Worm (Caenorhabditis elegans) whole organism, L4 larva: ENCODE results near the gene srbc-78.

Experiments used
- D1046.2 ChIP-seq: fragments of 200-800 bp; sonication (Bioruptor generic); IDR thresholded peaks from 2 replicates; pipeline ENCODE4 v1.3.6; 2022; ENCODE audit warnings: missing genetic modification characterization, missing compliant biosample characterization
- F10B5.3 ChIP-seq: sonication (generic microtip); optimal IDR thresholded peaks from 2 replicates; lab custom pipeline; 2016; ENCODE audit warnings: mild to moderate bottlenecking, missing genetic modification characterization, missing compliant biosample characterization
- F26F4.8 ChIP-seq: fragments of 200-800 bp; sonication (Bioruptor generic); conservative IDR thresholded peaks from 2 replicates; pipeline ENCODE4 v1.3.6; 2022; ENCODE audit warnings: missing genetic modification characterization, missing compliant biosample characterization
- R02D3.7 ChIP-seq: fragments of 150-350 bp; sonication (generic microtip); optimal IDR thresholded peaks from 3 replicates; lab custom pipeline; 2014; ENCODE audit warnings: missing biosample characterization, missing genetic modification characterization
- T26A8.4 ChIP-seq: fragments of 200-800 bp; sonication (Bioruptor generic); IDR thresholded peaks from 2 replicates; pipeline ENCODE4 v1.3.6; 2022; ENCODE audit warnings: missing genetic modification characterization, missing compliant biosample characterization
- Y105C5A.15 ChIP-seq: fragments of 200-800 bp; sonication (Bioruptor generic); IDR thresholded peaks from 2 replicates; pipeline ENCODE4 v1.3.6; 2022; ENCODE audit warnings: missing genetic modification characterization, missing compliant biosample characterization
- Y75B8A.6 ChIP-seq: fragments of 200-800 bp; sonication (Bioruptor generic); IDR thresholded peaks from 2 replicates; pipeline ENCODE4 v1.3.6; 2022; ENCODE audit warnings: missing genetic modification reagents, missing genetic modification characterization, missing compliant biosample characterization
- ZK337.2 ChIP-seq: fragments of 200-800 bp; sonication (Bioruptor generic); IDR thresholded peaks from 2 replicates; pipeline ENCODE4 v1.3.6; 2022; ENCODE audit warnings: missing genetic modification reagents, missing genetic modification characterization, missing compliant biosample characterization
- ZK546.5 ChIP-seq, 2 experiments: sonication (generic microtip); optimal IDR thresholded peaks; 2 replicates each; lab custom pipeline; 2017; ENCODE audit warnings: missing biosample characterization in 2 of 2, missing genetic modification characterization in 2 of 2
- aha-1 ChIP-seq: fragments of 150-350 bp; peaks from one replicate; lab custom pipeline; 2014; ENCODE audit warnings: missing biosample characterization, missing genetic modification characterization
- aly-2 ChIP-seq: sonication (generic microtip); optimal IDR thresholded peaks from 2 replicates; lab custom pipeline; 2018; ENCODE audit warnings: missing biosample characterization, missing genetic modification characterization
- arid-1 ChIP-seq: fragments of 200-800 bp; sonication (Bioruptor generic); conservative IDR thresholded peaks from 2 replicates; pipeline ENCODE4 v1.3.6; 2022; ENCODE audit warnings: missing genetic modification reagents, missing genetic modification characterization, missing compliant biosample characterization
- ceh-28 ChIP-seq: fragments of 150-350 bp; optimal IDR thresholded peaks from 2 replicates; lab custom pipeline; 2014; ENCODE audit warnings: missing biosample characterization, missing genetic modification reagents, missing genetic modification characterization
- ceh-32 ChIP-seq: sonication (generic microtip); optimal IDR thresholded peaks from 2 replicates; lab custom pipeline; 2016; ENCODE audit warnings: mild to moderate bottlenecking, missing genetic modification characterization, missing compliant biosample characterization; ENCODE audit not compliant: poor library complexity
- ceh-44 ChIP-seq: fragments of 200-800 bp; sonication (Bioruptor generic); IDR thresholded peaks from 2 replicates; pipeline ENCODE4 v1.3.6; 2022; ENCODE audit warnings: missing genetic modification reagents, missing genetic modification characterization, missing compliant biosample characterization
- ceh-82 ChIP-seq: sonication (generic microtip); optimal IDR thresholded peaks from 2 replicates; lab custom pipeline; 2017; ENCODE audit warnings: missing biosample characterization, missing genetic modification characterization
- ces-1 ChIP-seq: fragments of 150-350 bp; sonication (generic microtip); optimal IDR thresholded peaks from 4 replicates; lab custom pipeline; 2014; ENCODE audit warnings: missing biosample characterization, missing genetic modification reagents, missing genetic modification characterization
- cey-2 ChIP-seq: sonication (generic microtip); optimal IDR thresholded peaks from 3 replicates; lab custom pipeline; 2017; ENCODE audit warnings: missing genetic modification characterization, mild to moderate bottlenecking, missing compliant biosample characterization, antibody characterized with exemption, borderline replicate concordance; ENCODE audit not compliant: insufficient read depth
- ctbp-1 ChIP-seq: fragments of 200-800 bp; sonication (Bioruptor generic); IDR thresholded peaks from 2 replicates; pipeline ENCODE4 v1.3.6; 2022; ENCODE audit warnings: missing genetic modification reagents, missing genetic modification characterization, missing compliant biosample characterization
- dmd-8 ChIP-seq: fragments of 200-800 bp; sonication (Bioruptor generic); IDR thresholded peaks from 2 replicates; pipeline ENCODE4 v1.3.6; 2022; ENCODE audit warnings: missing genetic modification characterization, missing compliant biosample characterization
- dmd-9 ChIP-seq: fragments of 200-800 bp; sonication (Bioruptor generic); IDR thresholded peaks from 2 replicates; pipeline ENCODE4 v1.3.6; 2022; ENCODE audit warnings: missing genetic modification reagents, missing genetic modification characterization, missing compliant biosample characterization
- dpl-1 ChIP-seq: fragments of 150-350 bp; optimal IDR thresholded peaks from 2 replicates; lab custom pipeline; 2014; ENCODE audit warnings: missing biosample characterization, missing genetic modification reagents, missing genetic modification characterization
- hif-1 ChIP-seq, 2 experiments: sonication (generic microtip); optimal IDR thresholded peaks; 2 replicates each; lab custom pipeline; 2016 to 2017; ENCODE audit warnings: missing compliant biosample characterization in 2 of 2, missing genetic modification characterization in 2 of 2, missing genetic modification reagents in 2 of 2, missing genotype in 2 of 2, mild to moderate bottlenecking in 1 of 2
- hlh-11 ChIP-seq: fragments of 200-800 bp; sonication (Bioruptor generic); optimal IDR thresholded peaks from 2 replicates; lab custom pipeline; 2018; ENCODE audit warnings: mild to moderate bottlenecking, missing genetic modification characterization, missing compliant biosample characterization
- hlh-30 ChIP-seq: sonication (generic microtip); optimal IDR thresholded peaks from 2 replicates; lab custom pipeline; 2017; ENCODE audit warnings: antibody characterized with exemption, mild to moderate bottlenecking, missing genetic modification characterization, missing compliant biosample characterization; ENCODE audit not compliant: insufficient read depth
- jun-1 ChIP-seq: fragments of 150-350 bp; optimal IDR thresholded peaks from 2 replicates; lab custom pipeline; 2014; ENCODE audit warnings: missing biosample characterization, missing genetic modification reagents, missing genetic modification characterization
- lin-1 ChIP-seq: fragments of 200-800 bp; sonication (Bioruptor generic); IDR thresholded peaks from 2 replicates; pipeline ENCODE4 v1.3.6; 2022; ENCODE audit warnings: missing genetic modification reagents, missing genetic modification characterization, missing compliant biosample characterization
- lin-13 ChIP-seq: fragments of 150-350 bp; optimal IDR thresholded peaks from 2 replicates; lab custom pipeline; 2014; ENCODE audit warnings: missing biosample characterization, missing genetic modification reagents, missing genetic modification characterization
- lin-29 ChIP-seq: fragments of 200-800 bp; sonication (Bioruptor generic); IDR thresholded peaks from 2 replicates; pipeline ENCODE4 v1.3.6; 2022; ENCODE audit warnings: missing genetic modification reagents, missing genetic modification characterization, missing compliant biosample characterization
- lin-38 ChIP-seq: fragments of 200-800 bp; sonication (Bioruptor generic); IDR thresholded peaks from 2 replicates; pipeline ENCODE4 v1.3.6; 2022; ENCODE audit warnings: missing genetic modification reagents, missing genetic modification characterization, missing compliant biosample characterization
- lir-3 ChIP-seq: sonication (generic microtip); optimal IDR thresholded peaks from 2 replicates; lab custom pipeline; 2016; ENCODE audit warnings: mild to moderate bottlenecking, missing genetic modification characterization, missing compliant biosample characterization
- lsy-2 ChIP-seq, 2 experiments: fragments of 150-350 bp in 1 of 2; sonication (generic microtip) in 1 of 2; optimal IDR thresholded peaks; 2 replicates each; lab custom pipeline; 2014 to 2017; ENCODE audit warnings: missing biosample characterization in 2 of 2, missing genetic modification characterization in 2 of 2
- madf-5 ChIP-seq, 2 experiments: fragments of 200-800 bp; sonication (Bioruptor generic); IDR thresholded peaks; 2 replicates each; pipeline ENCODE4 v1.3.6; 2022; ENCODE audit warnings: missing compliant biosample characterization in 2 of 2, missing genetic modification characterization in 2 of 2
- mes-2 ChIP-seq: sonication (generic microtip); optimal IDR thresholded peaks from 2 replicates; lab custom pipeline; 2016; ENCODE audit warnings: missing genotype, mild to moderate bottlenecking, missing genetic modification characterization, missing compliant biosample characterization; ENCODE audit not compliant: poor library complexity, severe bottlenecking
- mxl-2 ChIP-seq: fragments of 200-800 bp; sonication (Bioruptor generic); conservative IDR thresholded peaks from 2 replicates; pipeline ENCODE4 v1.3.6; 2022; ENCODE audit warnings: missing genetic modification reagents, missing genetic modification characterization, missing compliant biosample characterization
- nhr-111 ChIP-seq: fragments of 200-800 bp; sonication (Bioruptor generic); optimal IDR thresholded peaks from 2 replicates; lab custom pipeline; 2018; ENCODE audit warnings: mild to moderate bottlenecking, missing genetic modification characterization, missing compliant biosample characterization
- nhr-25 ChIP-seq: sonication (generic microtip); optimal IDR thresholded peaks from 2 replicates; lab custom pipeline; 2017; ENCODE audit warnings: missing genetic modification characterization, mild to moderate bottlenecking, missing compliant biosample characterization, antibody characterized with exemption, moderate library complexity, borderline replicate concordance; ENCODE audit not compliant: insufficient read depth
- nhr-42 ChIP-seq: fragments of 200-800 bp; sonication (Bioruptor generic); IDR thresholded peaks from 2 replicates; pipeline ENCODE4 v1.3.6; 2022; ENCODE audit warnings: missing genetic modification characterization, missing compliant biosample characterization
- nhr-48 ChIP-seq: sonication (generic microtip); optimal IDR thresholded peaks from 2 replicates; lab custom pipeline; 2016; ENCODE audit warnings: mild to moderate bottlenecking, missing genetic modification characterization, missing compliant biosample characterization
- nhr-6 ChIP-seq: fragments of 150-350 bp; optimal IDR thresholded peaks from 2 replicates; lab custom pipeline; 2014; ENCODE audit warnings: missing biosample characterization, missing genetic modification characterization
- nhr-76 ChIP-seq: fragments of 150-350 bp; optimal IDR thresholded peaks from 2 replicates; lab custom pipeline; 2014; ENCODE audit warnings: missing biosample characterization, missing genetic modification characterization
- php-3 ChIP-seq: fragments of 200-800 bp; sonication (Bioruptor generic); IDR thresholded peaks from 2 replicates; pipeline ENCODE4 v1.3.6; 2022; ENCODE audit warnings: missing genetic modification reagents, missing genetic modification characterization, missing compliant biosample characterization
- saeg-2 ChIP-seq: fragments of 200-800 bp; sonication (Bioruptor generic); IDR thresholded peaks from 2 replicates; pipeline ENCODE4 v1.3.6; 2022; ENCODE audit warnings: missing genetic modification reagents, missing genetic modification characterization, missing compliant biosample characterization
- sdz-12 ChIP-seq: fragments of 200-800 bp; sonication (Bioruptor generic); optimal IDR thresholded peaks from 2 replicates; lab custom pipeline; 2018; ENCODE audit warnings: mild to moderate bottlenecking, missing genetic modification characterization, missing compliant biosample characterization
- tag-97 ChIP-seq: fragments of 200-800 bp; sonication (Bioruptor generic); IDR thresholded peaks from 2 replicates; pipeline ENCODE4 v1.3.6; 2022; ENCODE audit warnings: missing genetic modification characterization, missing compliant biosample characterization
- unc-130 ChIP-seq: sonication (generic microtip); optimal IDR thresholded peaks from 2 replicates; lab custom pipeline; 2016; ENCODE audit warnings: missing genetic modification reagents, missing genetic modification characterization, missing compliant biosample characterization
- unc-39 ChIP-seq: sonication (generic microtip); optimal IDR thresholded peaks from 2 replicates; lab custom pipeline; 2017; ENCODE audit warnings: missing biosample characterization, missing genetic modification characterization
- unc-62 ChIP-seq, 3 experiments: fragments of 150-350 bp in 1 of 3; sonication (generic microtip); optimal IDR thresholded peaks in 2 of 3; peaks in 1 of 3; 1 replicate in 1 of 3; 2 replicates in 2 of 3; lab custom pipeline; 2014 to 2017; ENCODE audit warnings: missing biosample characterization in 3 of 3, missing genetic modification characterization in 3 of 3, missing genetic modification reagents in 3 of 3, missing genotype in 1 of 3
- zfp-3 ChIP-seq: fragments of 200-800 bp; sonication (Bioruptor generic); conservative IDR thresholded peaks from 2 replicates; pipeline ENCODE4 v1.3.6; 2022; ENCODE audit warnings: missing genetic modification reagents, missing genetic modification characterization, missing compliant biosample characterization
- zip-11 ChIP-seq: fragments of 200-800 bp; sonication (Bioruptor generic); IDR thresholded peaks from 2 replicates; pipeline ENCODE4 v1.3.6; 2022; ENCODE audit warnings: missing genetic modification characterization, missing compliant biosample characterization
- ztf-11 ChIP-seq: fragments of 150-350 bp; optimal IDR thresholded peaks from 2 replicates; lab custom pipeline; 2014; ENCODE audit warnings: missing biosample characterization, missing genetic modification characterization

Gene srbc-78

DNA sequence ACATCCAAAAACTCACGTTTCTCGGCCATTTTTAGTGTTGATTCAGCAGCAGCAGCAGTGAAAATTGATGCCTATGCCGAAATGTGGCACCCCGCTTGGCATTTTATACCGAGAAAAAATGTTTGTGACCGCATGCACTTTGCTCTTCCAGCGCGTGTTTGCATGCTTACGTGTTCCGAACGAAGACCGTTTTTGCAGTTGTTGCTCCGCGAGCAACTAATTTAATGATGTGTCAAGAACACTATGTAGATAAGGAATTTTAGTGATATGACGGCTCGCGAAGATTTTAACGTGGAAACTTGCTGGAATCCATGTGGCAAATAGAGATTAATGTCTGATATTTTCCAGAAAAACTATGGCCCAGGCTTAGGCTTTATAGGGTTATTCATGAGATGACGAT, 10.0 kb upstream of the srbc-78 start, which contains the start of gene dct-16 (continued):
- TF ChIP-seq R02D3.7: no peak
- TF ChIP-seq nhr-42 (GFP tag; lab: Robert Waterston, UW): no peak
- TF ChIP-seq tag-97 (GFP tag; lab: Robert Waterston, UW): no peak
- no peak for TF ChIP-seq cey-2
- no peak for TF ChIP-seq arid-1 (GFP tag; lab: Robert Waterston, UW)
- TF ChIP-seq nhr-76 (tag; lab: Kevin White, UChicago): no peak
- TF ChIP-seq zfp-3 (GFP tag; lab: Robert Waterston, UW): no peak
- TF ChIP-seq ZK546.5 (tag; optimal IDR thresholded peaks at IDR 0.05; lab: Kevin White, UChicago): no peak
- no peak for TF ChIP-seq unc-62 (GFP tag; optimal IDR thresholded peaks at IDR 0.05 in 1 of 2; lab: Kevin White, UChicago)
- TF ChIP-seq unc-62 (tag; optimal IDR thresholded peaks at IDR 0.05; lab: Kevin White, UChicago): no peak
- TF ChIP-seq hlh-30 (tag; lab: Kevin White, UChicago): peak; percentile 57
- TF ChIP-seq Y105C5A.15: no peak
- TF ChIP-seq ceh-44 (GFP tag; lab: Robert Waterston, UW): no peak
- TF ChIP-seq lin-13 (GFP tag; lab: Kevin White, UChicago): peak; percentile 33
- no peak for TF ChIP-seq F10B5.3
- peak; percentile 52 for TF ChIP-seq aha-1 (tag; lab: Kevin White, UChicago)
- TF ChIP-seq nhr-48: peak; percentile 85
- TF ChIP-seq lin-1: peak; percentile 12; the same call in 1 of the 2 replicates
- TF ChIP-seq aly-2 (tag; lab: Kevin White, UChicago): no peak
- TF ChIP-seq dmd-9 (GFP tag; lab: Robert Waterston, UW): no peak
- no peak for TF ChIP-seq ZK337.2 (GFP tag; lab: Robert Waterston, UW)
- no peak for TF ChIP-seq madf-5 (GFP tag; IDR thresholded peaks at IDR 0.05; lab: Robert Waterston, UW)
- no peak for TF ChIP-seq ceh-28
- peak; percentile 58; the same call in 1 of the 2 replicates for TF ChIP-seq saeg-2 (GFP tag; lab: Robert Waterston, UW)
- no peak for TF ChIP-seq ctbp-1
- no peak for TF ChIP-seq ceh-32
- TF ChIP-seq lin-38 (GFP tag; lab: Robert Waterston, UW): no peak
- TF ChIP-seq lir-3 (tag; lab: Kevin White, UChicago): no peak
- TF ChIP-seq nhr-6 (tag; lab: Kevin White, UChicago): no peak
- no peak for TF ChIP-seq dpl-1 (GFP tag; lab: Kevin White, UChicago)
- TF ChIP-seq sdz-12: no peak
- peak; percentile 78 for TF ChIP-seq hlh-11 (tag; lab: Kevin White, UChicago)
- TF ChIP-seq D1046.2: no peak
- TF ChIP-seq T26A8.4: no peak
- TF ChIP-seq php-3 (GFP tag; lab: Robert Waterston, UW): peak; percentile 90
- TF ChIP-seq hif-1 (tag; optimal IDR thresholded peaks at IDR 0.05; lab: Kevin White, UChicago): peak in 1 of 2 experiments; percentile 38
- TF ChIP-seq F26F4.8: no peak
- no peak for TF ChIP-seq unc-130
- no peak for TF ChIP-seq ceh-82
- no peak for TF ChIP-seq unc-39 (tag; lab: Kevin White, UChicago)
- TF ChIP-seq jun-1: no peak
- TF ChIP-seq mes-2 (tag; lab: Kevin White, UChicago): peak; percentile 27
- TF ChIP-seq Y75B8A.6 (GFP tag; lab: Robert Waterston, UW): no peak
- TF ChIP-seq dmd-8 (GFP tag; lab: Robert Waterston, UW): no peak
- TF ChIP-seq lsy-2 (tag; optimal IDR thresholded peaks at IDR 0.05; lab: Kevin White, UChicago): no peak
- no peak for TF ChIP-seq ces-1 (GFP tag; lab: Kevin White, UChicago)
- no peak for TF ChIP-seq zip-11
- no peak for TF ChIP-seq nhr-25 (tag; lab: Kevin White, UChicago)
- TF ChIP-seq mxl-2 (GFP tag; lab: Robert Waterston, UW): no peak
- no peak for TF ChIP-seq nhr-111 (GFP tag; lab: Kevin White, UChicago)
- no peak for TF ChIP-seq lin-29 (GFP tag; lab: Robert Waterston, UW)
- no peak for TF ChIP-seq ztf-11 (tag; lab: Kevin White, UChicago)
